Fruit fly (Drosophila melanogaster): ENCODE data around the gene lmgA.

dm6 chr2L:8556207-8556606 is 27.8 kb upstream of the lmgA start:
- TF ChIP-seq esn (GFP tag; optimal IDR thresholded peaks at IDR 0.05) (no peak), CG6276 (GFP tag; optimal IDR thresholded peaks at IDR 0.05) (no peak)

Data from whole organism, prepupa.